Fruit fly (Drosophila melanogaster): Measurements from ENCODE around the gene Cpr66D.

The Cpr66D gene

dm6 chr3L:8641049-8641448, 810 bp downstream of the Cpr66D start:
- TF ChIP-seq tgo (GFP tag; IDR thresholded peaks at IDR 0.05) (no peak), HLH3B (GFP tag; IDR thresholded peaks at IDR 0.05) (no peak), CG11085 (GFP tag; IDR thresholded peaks at IDR 0.05) (no peak), CG2712 (tag; optimal IDR thresholded peaks at IDR 0.05) (no peak), CG10147 (GFP tag; optimal IDR thresholded peaks at IDR 0.05) (no peak), scrt (GFP tag; optimal IDR thresholded peaks at IDR 0.05) (no peak), mirr (GFP tag; optimal IDR thresholded peaks at IDR 0.05) (no peak), CG17186 (GFP tag; optimal IDR thresholded peaks at IDR 0.05) (no peak), CG2678 (tag; optimal IDR thresholded peaks at IDR 0.05) (no peak), CG17912 (GFP tag; optimal IDR thresholded peaks at IDR 0.05) (no peak), CG12299 (tag; optimal IDR thresholded peaks at IDR 0.05) (no peak), Dip2 (GFP tag; IDR thresholded peaks at IDR 0.05) (no peak), BEAF-32 (GFP tag; optimal IDR thresholded peaks at IDR 0.05) (no peak), CG7786 (GFP tag; optimal IDR thresholded peaks at IDR 0.05) (no peak), HLHmδ (GFP tag; optimal IDR thresholded peaks at IDR 0.05) (no peak), zfh1 (GFP tag; IDR thresholded peaks at IDR 0.05) (no peak), Aef1 (GFP tag; IDR thresholded peaks at IDR 0.05) (no peak), CG17361 (GFP tag; IDR thresholded peaks at IDR 0.05) (no peak)

dm6 chr3L:8643810-8644552, 3.7 kb downstream of the Cpr66D start:
- no peak for TF ChIP-seq Hand (GFP tag; optimal IDR thresholded peaks at IDR 0.05)
- TF ChIP-seq pros (GFP tag; optimal IDR thresholded peaks at IDR 0.05) = peak; percentile 62
- peak; percentile 77 for TF ChIP-seq zen (tag; optimal IDR thresholded peaks at IDR 0.05)
- peak in 1 of 2 experiments; percentile 63 for TF ChIP-seq tll (GFP tag; optimal IDR thresholded peaks at IDR 0.05)
- no peak for TF ChIP-seq CTCF (GFP tag; optimal IDR thresholded peaks at IDR 0.05)

- TF ChIP-seq Nf-YB (GFP tag; optimal IDR thresholded peaks at IDR 0.05) (peak; percentile 93), unpg (GFP tag; optimal IDR thresholded peaks at IDR 0.05) (no peak), YL-1 (GFP tag; optimal IDR thresholded peaks at IDR 0.05) (no peak), CG14441 (GFP tag; IDR thresholded peaks at IDR 0.05) (no peak), CG15479 (GFP tag; optimal IDR thresholded peaks at IDR 0.05) (no peak), CG15601 (tag; optimal IDR thresholded peaks at IDR 0.05) (no peak), CG2120 (GFP tag; optimal IDR thresholded peaks at IDR 0.05) (no peak), az2 (GFP tag; optimal IDR thresholded peaks at IDR 0.05) (no peak), seq (GFP tag; IDR thresholded peaks at IDR 0.05) (peak; percentile 60; the same call in 1 of the 2 replicates), twi (tag; optimal IDR thresholded peaks at IDR 0.05) (no peak), Ets65A (GFP tag) (no peak), Nf-YC (tag; optimal IDR thresholded peaks at IDR 0.05) (peak; percentile 93), scrt (GFP tag; optimal IDR thresholded peaks at IDR 0.05) (peak; percentile 91), CG32767 (GFP tag; IDR thresholded peaks at IDR 0.05) (no peak), yki (optimal IDR thresholded peaks at IDR 0.05) (no peak), D19A (tag; optimal IDR thresholded peaks at IDR 0.05) (no peak), CG2889 (GFP tag; IDR thresholded peaks at IDR 0.05) (no peak)
These were observed 6.6 kb downstream of the Cpr66D start, which contains the start of the genes CG13305 and Pex7 for dm6 chr3L:8646821-8647220. CG13305 (minus strand) TSS chr3L:8646822. Pex7 (plus strand) TSS chr3L:8647145.
